Fruit fly (Drosophila melanogaster) whole organism, embryonic: ENCODE measurements around the gene CG14803.
A peak's percentile ranks its signal among the peaks of the same experiment; 100 is the strongest.

Experiments used
- Blimp-1 ChIP-seq: fragments of 200-800 bp; sonication (Bioruptor generic); optimal IDR thresholded peaks from 3 replicates; lab custom pipeline; 2018; ENCODE audit warnings: missing biosample characterization, missing genetic modification characterization, mild to moderate bottlenecking, moderate library complexity, missing genetic modification reagents
- BtbVII ChIP-seq: fragments of 200-800 bp; sonication (Bioruptor generic); optimal IDR thresholded peaks from 3 replicates; lab custom pipeline; 2017; ENCODE audit warnings: missing biosample characterization, mild to moderate bottlenecking, missing genetic modification characterization
- CG11085 ChIP-seq: fragments of 200-800 bp; sonication (Bioruptor generic); IDR thresholded peaks from 2 replicates; pipeline ENCODE4 v1.3.6; 2022; ENCODE audit warnings: missing biosample characterization, missing genetic modification characterization
- CG12299 ChIP-seq: fragments of 200-800 bp; sonication (Bioruptor generic); optimal IDR thresholded peaks from 2 replicates; lab custom pipeline; 2018; ENCODE audit warnings: missing biosample characterization, mild to moderate bottlenecking, missing genetic modification characterization
- CG12769 ChIP-seq: fragments of 200-800 bp; sonication (Bioruptor generic); optimal IDR thresholded peaks from 2 replicates; lab custom pipeline; 2019; ENCODE audit warnings: missing biosample characterization, mild to moderate bottlenecking, missing genetic modification characterization, moderate library complexity
- CG15011 ChIP-seq: fragments of 200-800 bp; sonication (Bioruptor generic); optimal IDR thresholded peaks from 3 replicates; lab custom pipeline; 2018; ENCODE audit warnings: missing biosample characterization, mild to moderate bottlenecking, missing genetic modification characterization
- CG15073 ChIP-seq: fragments of 200-800 bp; sonication (Bioruptor generic); optimal IDR thresholded peaks from 2 replicates; lab custom pipeline; 2016; ENCODE audit warnings: missing biosample characterization, missing genetic modification characterization
- CG15696 ChIP-seq: fragments of 200-800 bp; sonication (Bioruptor generic); optimal IDR thresholded peaks from 2 replicates; lab custom pipeline; 2019; ENCODE audit warnings: missing biosample characterization, mild to moderate bottlenecking, missing genetic modification characterization, moderate library complexity
- CG18599 ChIP-seq: fragments of 200-800 bp; sonication (Bioruptor generic); optimal IDR thresholded peaks from 3 replicates; lab custom pipeline; 2017; ENCODE audit warnings: missing biosample characterization, missing genetic modification characterization, mild to moderate bottlenecking, moderate library complexity, missing genetic modification reagents
- CG2129 ChIP-seq: fragments of 200-800 bp; sonication (Bioruptor generic); IDR thresholded peaks from 2 replicates; pipeline ENCODE4 v1.3.6; 2022; ENCODE audit warnings: missing biosample characterization, missing genetic modification characterization; ENCODE audit not compliant: partially characterized antibody
- CG2889 ChIP-seq: fragments of 200-800 bp; sonication (Bioruptor generic); IDR thresholded peaks from 3 replicates; pipeline ENCODE4 v1.3.6; 2022; ENCODE audit warnings: missing biosample characterization, missing genetic modification characterization
- CG31365 ChIP-seq: fragments of 200-800 bp; sonication (Bioruptor generic); optimal IDR thresholded peaks from 2 replicates; lab custom pipeline; 2018; ENCODE audit warnings: missing biosample characterization, mild to moderate bottlenecking, missing genetic modification characterization
- CG3163 ChIP-seq: fragments of 200-800 bp; sonication (Bioruptor generic); optimal IDR thresholded peaks from 3 replicates; lab custom pipeline; 2016; ENCODE audit warnings: missing biosample characterization, missing genetic modification characterization
- CG3407 ChIP-seq: fragments of 200-800 bp; sonication (Bioruptor generic); optimal IDR thresholded peaks from 2 replicates; lab custom pipeline; 2018; ENCODE audit warnings: missing biosample characterization, mild to moderate bottlenecking, missing genetic modification characterization
- CG6175 ChIP-seq: fragments of 200-800 bp; sonication (Bioruptor generic); IDR thresholded peaks from 3 replicates; pipeline ENCODE4 v1.3.6; 2022; ENCODE audit warnings: missing biosample characterization, missing genetic modification characterization
- CG7786 ChIP-seq: fragments of 200-800 bp; sonication (Bioruptor generic); optimal IDR thresholded peaks from 2 replicates; lab custom pipeline; 2016; ENCODE audit warnings: missing biosample characterization, missing genetic modification characterization
- CG8281 ChIP-seq: fragments of 200-800 bp; sonication (Bioruptor generic); optimal IDR thresholded peaks from 2 replicates; lab custom pipeline; 2018; ENCODE audit warnings: missing biosample characterization, mild to moderate bottlenecking, missing genetic modification characterization, moderate library complexity
- CG8765 ChIP-seq: fragments of 200-800 bp; sonication (Bioruptor generic); IDR thresholded peaks from 2 replicates; pipeline ENCODE4 v1.3.6; 2022; ENCODE audit warnings: missing biosample characterization, missing genetic modification characterization
- CG8924 ChIP-seq: fragments of 200-800 bp; optimal IDR thresholded peaks from 3 replicates; lab custom pipeline; 2019; ENCODE audit warnings: missing biosample characterization, mild to moderate bottlenecking, missing genetic modification characterization, moderate library complexity
- CG9797 ChIP-seq: fragments of 200-800 bp; sonication (Bioruptor generic); optimal IDR thresholded peaks from 3 replicates; lab custom pipeline; 2018; ENCODE audit warnings: missing biosample characterization, mild to moderate bottlenecking, missing genetic modification characterization
- CHES-1-like ChIP-seq: fragments of 200-800 bp; sonication (Bioruptor generic); optimal IDR thresholded peaks from 2 replicates; lab custom pipeline; 2016; ENCODE audit warnings: missing biosample characterization, missing genetic modification characterization
- Chrac-16 ChIP-seq: fragments of 200-800 bp; sonication (Bioruptor generic); optimal IDR thresholded peaks from 3 replicates; lab custom pipeline; 2016; ENCODE audit warnings: missing biosample characterization, missing genetic modification characterization
- Deaf1 ChIP-seq: fragments of 200-800 bp; optimal IDR thresholded peaks from 3 replicates; lab custom pipeline; 2019; ENCODE audit warnings: missing biosample characterization, mild to moderate bottlenecking, missing genetic modification characterization, moderate library complexity
- Doc3 ChIP-seq: fragments of 200-800 bp; sonication (Bioruptor generic); IDR thresholded peaks from 3 replicates; pipeline ENCODE4 v1.3.6; 2022; ENCODE audit warnings: missing biosample characterization, missing genetic modification characterization; ENCODE audit not compliant: partially characterized antibody
- Dp ChIP-seq: fragments of 200-800 bp; sonication (Bioruptor generic); optimal IDR thresholded peaks from 2 replicates; lab custom pipeline; 2018; ENCODE audit warnings: missing biosample characterization, mild to moderate bottlenecking, missing genetic modification characterization, moderate library complexity
- HmgD ChIP-seq: fragments of 200-800 bp; sonication (Bioruptor generic); optimal IDR thresholded peaks from 3 replicates; lab custom pipeline; 2016; ENCODE audit warnings: missing biosample characterization, missing genetic modification characterization
- Myb ChIP-seq: fragments of 200-800 bp; sonication (Bioruptor generic); optimal IDR thresholded peaks from 2 replicates; lab custom pipeline; 2016; ENCODE audit warnings: missing biosample characterization, missing genetic modification characterization
- Rx ChIP-seq: fragments of 200-800 bp; sonication (Bioruptor generic); IDR thresholded peaks from 2 replicates; pipeline ENCODE4 v1.3.6; 2022; ENCODE audit warnings: missing biosample characterization, missing genetic modification characterization
- Sry-δ ChIP-seq: fragments of 200-800 bp; sonication (Bioruptor generic); optimal IDR thresholded peaks from 2 replicates; lab custom pipeline; 2016; ENCODE audit warnings: missing biosample characterization, missing genetic modification characterization
- TFAM ChIP-seq: fragments of 200-800 bp; sonication (Bioruptor generic); optimal IDR thresholded peaks from 2 replicates; lab custom pipeline; 2017; ENCODE audit warnings: missing biosample characterization, missing genetic modification characterization, inconsistent platforms
- ap ChIP-seq: fragments of 200-800 bp; sonication (Bioruptor generic); IDR thresholded peaks from 2 replicates; pipeline ENCODE4 v1.3.6; 2022; ENCODE audit warnings: missing biosample characterization, missing genetic modification characterization
- bab2 ChIP-seq: fragments of 200-800 bp; sonication (Bioruptor generic); optimal IDR thresholded peaks from 2 replicates; lab custom pipeline; 2016; ENCODE audit warnings: missing biosample characterization, missing genetic modification characterization
- bowl ChIP-seq: fragments of 200-800 bp; sonication (Bioruptor generic); IDR thresholded peaks from 2 replicates; pipeline ENCODE4 v1.3.6; 2022; ENCODE audit warnings: missing biosample characterization, missing genetic modification characterization
- cato ChIP-seq: fragments of 200-800 bp; sonication (Bioruptor generic); optimal IDR thresholded peaks from 2 replicates; lab custom pipeline; 2016; ENCODE audit warnings: missing biosample characterization, missing genetic modification characterization, borderline replicate concordance
- croc ChIP-seq: fragments of 200-800 bp; sonication (Bioruptor generic); conservative IDR thresholded peaks from 3 replicates; pipeline ENCODE4 v1.3.6; 2022; ENCODE audit warnings: missing biosample characterization, missing genetic modification characterization
- cwo ChIP-seq: fragments of 200-800 bp; sonication (Bioruptor generic); optimal IDR thresholded peaks from 3 replicates; lab custom pipeline; 2017; ENCODE audit warnings: missing biosample characterization, missing genetic modification characterization, mild to moderate bottlenecking, moderate library complexity, missing genetic modification reagents
- danr ChIP-seq: fragments of 200-800 bp; sonication (Bioruptor generic); IDR thresholded peaks from 2 replicates; pipeline ENCODE4 v1.3.6; 2022; ENCODE audit warnings: missing biosample characterization, missing genetic modification characterization
- ems ChIP-seq: fragments of 200-800 bp; sonication (Bioruptor generic); optimal IDR thresholded peaks from 3 replicates; lab custom pipeline; 2016; ENCODE audit warnings: missing biosample characterization, missing genetic modification characterization
- fd102C ChIP-seq: fragments of 200-800 bp; sonication (Bioruptor generic); optimal IDR thresholded peaks from 2 replicates; lab custom pipeline; 2018; ENCODE audit warnings: missing biosample characterization, mild to moderate bottlenecking, missing genetic modification characterization, moderate library complexity
- fd64A ChIP-seq: fragments of 200-800 bp; sonication (Bioruptor generic); optimal IDR thresholded peaks from 3 replicates; lab custom pipeline; 2018; ENCODE audit warnings: missing biosample characterization, mild to moderate bottlenecking, missing genetic modification characterization
- jigr1 ChIP-seq: fragments of 200-800 bp; sonication (Bioruptor generic); IDR thresholded peaks from 3 replicates; pipeline ENCODE4 v1.3.6; 2022; ENCODE audit warnings: missing biosample characterization, missing genetic modification characterization
- kay ChIP-seq: fragments of 200-800 bp; sonication (Bioruptor generic); optimal IDR thresholded peaks from 2 replicates; lab custom pipeline; 2016; ENCODE audit warnings: missing biosample characterization, missing genetic modification characterization
- kni ChIP-seq: fragments of 200-800 bp; sonication (Bioruptor generic); optimal IDR thresholded peaks from 3 replicates; lab custom pipeline; 2017; ENCODE audit warnings: mild to moderate bottlenecking, missing biosample characterization, missing genetic modification reagents, missing genetic modification characterization
- nerfin-1 ChIP-seq: fragments of 200-800 bp; sonication (Bioruptor generic); optimal IDR thresholded peaks from 3 replicates; lab custom pipeline; 2019; ENCODE audit warnings: missing biosample characterization, mild to moderate bottlenecking, missing genetic modification characterization, moderate library complexity
- nom ChIP-seq: fragments of 200-800 bp; sonication (Bioruptor generic); optimal IDR thresholded peaks from 2 replicates; lab custom pipeline; 2017; ENCODE audit warnings: missing biosample characterization, missing genetic modification characterization, mild to moderate bottlenecking, moderate library complexity, missing genetic modification reagents
- pb ChIP-seq: fragments of 200-800 bp; sonication (Bioruptor generic); optimal IDR thresholded peaks from 3 replicates; lab custom pipeline; 2016; ENCODE audit warnings: missing biosample characterization, missing genetic modification characterization
- pfk ChIP-seq: fragments of 200-800 bp; sonication (Bioruptor generic); optimal IDR thresholded peaks from 2 replicates; lab custom pipeline; 2018; ENCODE audit warnings: missing biosample characterization, mild to moderate bottlenecking, missing genetic modification characterization, moderate library complexity
- rib ChIP-seq: fragments of 200-800 bp; sonication (Bioruptor generic); IDR thresholded peaks from 2 replicates; pipeline ENCODE4 v1.3.6; 2022; ENCODE audit warnings: missing biosample characterization, missing genetic modification characterization
- schlank ChIP-seq: fragments of 200-800 bp; sonication (Bioruptor generic); optimal IDR thresholded peaks from 2 replicates; lab custom pipeline; 2018; ENCODE audit warnings: missing biosample characterization, mild to moderate bottlenecking, missing genetic modification characterization
- tin ChIP-seq: fragments of 200-800 bp; sonication (Bioruptor generic); optimal IDR thresholded peaks from 3 replicates; lab custom pipeline; 2016; ENCODE audit warnings: missing biosample characterization, missing genetic modification characterization

CG14803 gene

dm6 chrX:1861620-1862184 is 7.0 kb upstream of the CG14803 start, which contains the start of gene deltaCOP (continued):
- TF ChIP-seq CG8924 (peak; percentile 75), Chrac-16 (peak; percentile 87), ap (GFP tag; lab: Robert Waterston, UW) (peak; percentile 57; the same call in 1 of the 2 replicates), Doc3 (GFP tag; lab: Robert Waterston, UW) (no peak), CHES-1-like (GFP tag; lab: Kevin White, UChicago) (peak; percentile 94), cato (GFP tag; lab: Kevin White, UChicago) (peak; percentile 73), TFAM (GFP tag; lab: Kevin White, UChicago) (no peak), pfk (GFP tag; lab: Kevin White, UChicago) (no peak), ems (GFP tag; lab: Kevin White, UChicago) (peak; percentile 88), schlank (tag; lab: Kevin White, UChicago) (peak; percentile 24), Blimp-1 (peak; percentile 58), CG31365 (tag; lab: Kevin White, UChicago) (no peak), cwo (GFP tag; lab: Kevin White, UChicago) (peak; percentile 65), Dp (GFP tag; lab: Kevin White, UChicago) (peak; percentile 45), Myb (GFP tag; lab: Kevin White, UChicago) (peak; percentile 92), CG18599 (GFP tag; lab: Kevin White, UChicago) (no peak), CG9797 (GFP tag; lab: Kevin White, UChicago) (peak; percentile 77), CG12299 (tag; lab: Kevin White, UChicago) (no peak), rib (GFP tag; lab: Robert Waterston, UW) (peak; percentile 75), HmgD (GFP tag; lab: Kevin White, UChicago) (peak; percentile 92), CG3407 (GFP tag; lab: Kevin White, UChicago) (peak; percentile 62), danr (GFP tag; lab: Robert Waterston, UW) (peak; percentile 78), CG2889 (GFP tag; lab: Robert Waterston, UW) (peak; percentile 82; the same call in 2 of the 3 replicates), CG11085 (GFP tag; lab: Robert Waterston, UW) (peak; percentile 71), jigr1 (GFP tag; lab: Robert Waterston, UW) (peak; percentile 67), Deaf1 (tag; lab: Kevin White, UChicago) (no peak), Rx (GFP tag; lab: Robert Waterston, UW) (peak; percentile 59; the same call in 1 of the 2 replicates), nerfin-1 (tag; lab: Kevin White, UChicago) (peak; percentile 11), CG8281 (tag; lab: Kevin White, UChicago) (no peak), pb (GFP tag; lab: Kevin White, UChicago) (peak; percentile 82), CG3163 (peak; percentile 68), Sry-δ (peak; percentile 57), CG6175 (peak; percentile 79), CG12769 (tag; lab: Kevin White, UChicago) (no peak), fd64A (GFP tag; lab: Kevin White, UChicago) (no peak), kay (peak; percentile 78), CG15073 (GFP tag; lab: Kevin White, UChicago) (no peak), CG8765 (GFP tag; lab: Robert Waterston, UW) (peak; percentile 62; the same call in 1 of the 2 replicates), fd102C (GFP tag; lab: Kevin White, UChicago) (no peak), CG7786 (GFP tag; lab: Kevin White, UChicago) (peak; percentile 93), CG15011 (GFP tag; lab: Kevin White, UChicago) (no peak), CG15696 (tag; lab: Kevin White, UChicago) (peak; percentile 50), bab2 (peak; percentile 91), nom (GFP tag; lab: Kevin White, UChicago) (peak; percentile 61), CG2129 (no peak), BtbVII (GFP tag; lab: Kevin White, UChicago) (peak; percentile 55), croc (GFP tag; lab: Robert Waterston, UW) (peak; percentile 71), kni (peak; percentile 32), tin (GFP tag; lab: Kevin White, UChicago) (peak; percentile 87), bowl (GFP tag; lab: Robert Waterston, UW) (no peak; the same call in 1 of the 2 replicates)
